Fruit fly (Drosophila melanogaster): ENCODE data around the gene CG12995.

- TF ChIP-seq CG8478 (optimal IDR thresholded peaks at IDR 0.05) (no peak), CTCF (optimal IDR thresholded peaks at IDR 0.05) (no peak)
These were observed at the start of gene CG12995 for dm6 chrX:17209897-17210296.

Data from S2 (cell line).